Fruit fly (Drosophila melanogaster) whole organism, wandering third instar larva: ENCODE measurements around the gene CG42481.

Experiments
- CG32264 ChIP-seq: fragments of 200-800 bp; sonication (Bioruptor generic); optimal IDR thresholded peaks from 2 replicates; lab custom pipeline; 2016; ENCODE audit warnings: missing biosample characterization, missing genetic modification characterization
- CG9705 ChIP-seq: fragments of 200-800 bp; sonication (Bioruptor generic); optimal IDR thresholded peaks from 2 replicates; lab custom pipeline; 2018; ENCODE audit warnings: missing biosample characterization, mild to moderate bottlenecking, missing genetic modification characterization
- Dif ChIP-seq: fragments of 200-275, 200-300 bp; sonication (Bioruptor generic); optimal IDR thresholded peaks from 2 replicates; lab custom pipeline; 2018; ENCODE audit warnings: missing biosample characterization, missing genetic modification characterization; ENCODE audit not compliant: partially characterized antibody
- GATAd ChIP-seq: sonication (Bioruptor generic); optimal IDR thresholded peaks from 2 replicates; lab custom pipeline; 2016; ENCODE audit warnings: missing biosample characterization, missing genetic modification characterization
- HLH106 ChIP-seq: fragments of 200-800 bp; optimal IDR thresholded peaks from 3 replicates; lab custom pipeline; 2019; ENCODE audit warnings: missing biosample characterization, mild to moderate bottlenecking, missing genetic modification characterization, moderate library complexity
- Hnf4 ChIP-seq: fragments of 200-800 bp; sonication (Bioruptor generic); optimal IDR thresholded peaks from 2 replicates; lab custom pipeline; 2016; ENCODE audit warnings: missing biosample characterization, mild to moderate bottlenecking, missing genetic modification characterization
- Hr78 ChIP-seq: fragments of >200 bp; optimal IDR thresholded peaks from 2 replicates; lab custom pipeline; 2017; ENCODE audit warnings: missing biosample characterization, missing genetic modification characterization
- Hr83 ChIP-seq: fragments of 200-300 bp; sonication (Bioruptor generic); optimal IDR thresholded peaks from 2 replicates; lab custom pipeline; 2016; ENCODE audit warnings: missing biosample characterization, mild to moderate bottlenecking, missing genetic modification characterization, moderate library complexity; ENCODE audit not compliant: poor library complexity, severe bottlenecking
- Jra ChIP-seq: sonication (Bioruptor generic); optimal IDR thresholded peaks from 2 replicates; lab custom pipeline; 2016; ENCODE audit warnings: missing biosample characterization, missing genetic modification characterization
- Mio ChIP-seq: sonication (Bioruptor generic); optimal IDR thresholded peaks from 2 replicates; lab custom pipeline; 2016; ENCODE audit warnings: missing biosample characterization, missing genetic modification characterization
- Myc ChIP-seq: fragments of >200 bp; optimal IDR thresholded peaks from 2 replicates; lab custom pipeline; 2017
- N ChIP-seq: fragments of >200 bp; optimal IDR thresholded peaks from 2 replicates; lab custom pipeline; 2018; ENCODE audit warnings: missing biosample characterization, missing external identifiers, missing genetic modification characterization
- OdsH ChIP-seq: fragments of 200-800 bp; sonication (Bioruptor generic); optimal IDR thresholded peaks from 2 replicates; lab custom pipeline; 2016; ENCODE audit warnings: missing biosample characterization, mild to moderate bottlenecking, missing genetic modification characterization
- Rel ChIP-seq, 2 experiments: fragments of 200-800 bp; sonication (Bioruptor generic) in 1 of 2; optimal IDR thresholded peaks; 2 replicates in 1 of 2; 3 replicates in 1 of 2; lab custom pipeline; 2016 to 2019; ENCODE audit warnings: mild to moderate bottlenecking in 2 of 2, missing biosample characterization in 2 of 2, missing genetic modification characterization in 2 of 2, moderate library complexity in 1 of 2
- Sp1 ChIP-seq: fragments of 200-800 bp; sonication (Bioruptor generic); optimal IDR thresholded peaks from 3 replicates; lab custom pipeline; 2019; ENCODE audit warnings: missing biosample characterization, mild to moderate bottlenecking, missing genetic modification characterization, moderate library complexity
- Vsx2 ChIP-seq: fragments of 200-300, 225-300 bp; sonication (Bioruptor generic); optimal IDR thresholded peaks from 2 replicates; lab custom pipeline; 2018; ENCODE audit warnings: missing biosample characterization, missing genetic modification characterization; ENCODE audit not compliant: partially characterized antibody
- br ChIP-seq: fragments of 200-800 bp; sonication (Bioruptor generic); optimal IDR thresholded peaks from 2 replicates; lab custom pipeline; 2016; ENCODE audit warnings: missing biosample characterization, missing genetic modification characterization
- brk ChIP-seq: fragments of 200-800 bp; sonication (Bioruptor generic); optimal IDR thresholded peaks from 2 replicates; lab custom pipeline; 2016; ENCODE audit warnings: missing biosample characterization, mild to moderate bottlenecking, missing genetic modification characterization
- dl ChIP-seq, 2 experiments: fragments of 175-275, 200-275 bp in 1 of 2; fragments of 200-275 bp in 1 of 2; sonication (Bioruptor generic); optimal IDR thresholded peaks; lab custom pipeline; 2018; ENCODE audit warnings: mild to moderate bottlenecking in 2 of 2, missing biosample characterization in 2 of 2, missing genetic modification characterization in 2 of 2, moderate library complexity in 2 of 2; ENCODE audit not compliant: partially characterized antibody in 2 of 2, insufficient read depth in 1 of 2
- dmrt93B ChIP-seq: fragments of 200-800 bp; sonication (Bioruptor generic); optimal IDR thresholded peaks from 2 replicates; lab custom pipeline; 2018; ENCODE audit warnings: missing biosample characterization, mild to moderate bottlenecking, missing genetic modification characterization
- dsf ChIP-seq: sonication (Bioruptor generic); optimal IDR thresholded peaks from 2 replicates; lab custom pipeline; 2016; ENCODE audit warnings: missing biosample characterization, missing genetic modification characterization, borderline replicate concordance
- ey ChIP-seq: fragments of 200-800 bp; sonication (Bioruptor generic); optimal IDR thresholded peaks from 2 replicates; lab custom pipeline; 2016; ENCODE audit warnings: missing biosample characterization, missing genetic modification characterization
- foxo ChIP-seq, 2 experiments: fragments of 200-800 bp; sonication (Bioruptor generic); optimal IDR thresholded peaks; 2 replicates in 1 of 2; 3 replicates in 1 of 2; lab custom pipeline; 2016 to 2017; ENCODE audit warnings: missing biosample characterization in 2 of 2, missing genetic modification characterization in 2 of 2
- h ChIP-seq: fragments of 200-800 bp; sonication (Bioruptor generic); optimal IDR thresholded peaks from 3 replicates; lab custom pipeline; 2016; ENCODE audit warnings: missing biosample characterization, mild to moderate bottlenecking, missing genetic modification characterization
- jim ChIP-seq: fragments of 175-275, 200-325 bp; sonication (Bioruptor generic); optimal IDR thresholded peaks from 2 replicates; lab custom pipeline; 2016; ENCODE audit warnings: missing biosample characterization, mild to moderate bottlenecking, missing genetic modification characterization
- lola ChIP-seq: fragments of >200 bp; optimal IDR thresholded peaks from 2 replicates; lab custom pipeline; 2017; ENCODE audit warnings: missing biosample characterization, missing genetic modification characterization
- pan ChIP-seq: fragments of >200 bp; optimal IDR thresholded peaks from 2 replicates; lab custom pipeline; 2017
- rgr ChIP-seq: fragments of 200-800 bp; sonication (Bioruptor generic); optimal IDR thresholded peaks from 3 replicates; lab custom pipeline; 2016; ENCODE audit warnings: missing biosample characterization, mild to moderate bottlenecking, missing genetic modification characterization
- sage ChIP-seq: fragments of 200-800 bp; sonication (Bioruptor generic); optimal IDR thresholded peaks from 2 replicates; lab custom pipeline; 2016; ENCODE audit warnings: missing biosample characterization, mild to moderate bottlenecking, missing genetic modification characterization
- sv ChIP-seq: fragments of 200-800 bp; sonication (Bioruptor generic); optimal IDR thresholded peaks from 3 replicates; lab custom pipeline; 2016; ENCODE audit warnings: missing biosample characterization, missing genetic modification characterization
- tai ChIP-seq: sonication (Bioruptor generic); optimal IDR thresholded peaks from 2 replicates; lab custom pipeline; 2016; ENCODE audit warnings: missing biosample characterization, missing genetic modification characterization
- usp ChIP-seq: fragments of >200 bp; optimal IDR thresholded peaks from 2 replicates; lab custom pipeline; 2017; ENCODE audit warnings: missing biosample characterization, missing genetic modification characterization
- woc ChIP-seq: sonication (Bioruptor generic); optimal IDR thresholded peaks from 2 replicates; lab custom pipeline; 2016; ENCODE audit warnings: missing biosample characterization, mild to moderate bottlenecking, missing genetic modification characterization

Gene CG42481

dm6 chr3L:13298923-13299322 is at the start of gene CG42481:
CG42481 (minus strand) TSS chr3L:13299023.
- TF ChIP-seq usp (GFP tag; lab: Kevin White, UChicago) (no peak), dl (GFP tag; optimal IDR thresholded peaks at IDR 0.05; lab: Kevin White, UChicago; ENCODE audit: insufficient read depth in 1 of 2, partially characterized antibody in 2 of 2) (no peak), rgr (GFP tag; lab: Kevin White, UChicago) (no peak), brk (GFP tag; lab: Kevin White, UChicago) (no peak)
- TF ChIP-seq, all 38 proteins: peak for 0

dm6 chr3L:13328835-13329234 is 30.0 kb upstream of the CG42481 start, which contains the start of gene CG14113:
CG14113 (plus strand) TSS chr3L:13329135.
- TF ChIP-seq lola (GFP tag; lab: Kevin White, UChicago) (no peak), Dif (GFP tag; lab: Kevin White, UChicago) (no peak), usp (GFP tag; lab: Kevin White, UChicago) (no peak), h (GFP tag; lab: Kevin White, UChicago) (no peak), brk (GFP tag; lab: Kevin White, UChicago) (no peak), HLH106 (tag; lab: Kevin White, UChicago) (no peak), woc (GFP tag; lab: Kevin White, UChicago) (no peak), Sp1 (GFP tag; lab: Kevin White, UChicago) (no peak), CG9705 (GFP tag; lab: Kevin White, UChicago) (no peak)

- TF ChIP-seq Sp1 (GFP tag; lab: Kevin White, UChicago): no peak
- no peak for TF ChIP-seq foxo (GFP tag; optimal IDR thresholded peaks at IDR 0.05; lab: Kevin White, UChicago)
- no peak for TF ChIP-seq Hr78
- no peak for TF ChIP-seq ey (GFP tag; lab: Kevin White, UChicago)
- no peak for TF ChIP-seq CG32264
- no peak for TF ChIP-seq pan (lab: Kevin White, UChicago)
- TF ChIP-seq jim (GFP tag; lab: Kevin White, UChicago): no peak
- no peak for TF ChIP-seq usp (GFP tag; lab: Kevin White, UChicago)
- no peak for TF ChIP-seq lola (GFP tag; lab: Kevin White, UChicago)
- no peak for TF ChIP-seq Dif (GFP tag; lab: Kevin White, UChicago)
- TF ChIP-seq dmrt93B (GFP tag; lab: Kevin White, UChicago): no peak
- TF ChIP-seq CG9705 (GFP tag; lab: Kevin White, UChicago): no peak
- no peak for TF ChIP-seq dl (GFP tag; optimal IDR thresholded peaks at IDR 0.05; lab: Kevin White, UChicago; ENCODE audit: insufficient read depth in 1 of 2, partially characterized antibody in 2 of 2)
- TF ChIP-seq Myc (lab: Kevin White, UChicago): no peak
- TF ChIP-seq rgr (GFP tag; lab: Kevin White, UChicago): no peak
Observed at dm6 chr3L:13312250-13312649, 13.4 kb upstream of the CG42481 start.

- no peak for TF ChIP-seq woc (GFP tag; lab: Kevin White, UChicago)
- no peak for TF ChIP-seq GATAd (GFP tag; lab: Kevin White, UChicago)
- TF ChIP-seq foxo (GFP tag; optimal IDR thresholded peaks at IDR 0.05; lab: Kevin White, UChicago): no peak
- peak; percentile 67 for TF ChIP-seq Myc (lab: Kevin White, UChicago)
- no peak for TF ChIP-seq pan (lab: Kevin White, UChicago)
- peak; percentile 32 for TF ChIP-seq Vsx2
Observed at dm6 chr3L:13301787-13302186, 3.0 kb upstream of the CG42481 start.

- TF ChIP-seq pan (lab: Kevin White, UChicago): no peak
- TF ChIP-seq br (GFP tag; lab: Kevin White, UChicago): no peak
Observed at dm6 chr3L:13301335-13301734, 2.5 kb upstream of the CG42481 start, which contains the start of gene SP. SP (plus strand) TSS chr3L:13301635.

dm6 chr3L:13300052-13300451 is 1.2 kb upstream of the CG42481 start, which contains the start of gene CG43147:
CG43147 (minus strand) TSS chr3L:13300152.
- TF ChIP-seq Jra (no peak), woc (GFP tag; lab: Kevin White, UChicago) (no peak), GATAd (GFP tag; lab: Kevin White, UChicago) (no peak), sage (GFP tag; lab: Kevin White, UChicago) (no peak), Myc (lab: Kevin White, UChicago) (no peak), foxo (GFP tag; optimal IDR thresholded peaks at IDR 0.05; lab: Kevin White, UChicago) (no peak), HLH106 (tag; lab: Kevin White, UChicago) (no peak), Mio (no peak)

dm6 chr3L:13296760-13297159 is 2.1 kb downstream of the CG42481 start, which contains the start of gene Sfp70A4:
Sfp70A4 (minus strand) TSS chr3L:13296860.
- TF ChIP-seq sage (GFP tag; lab: Kevin White, UChicago) (no peak), dsf (GFP tag; lab: Kevin White, UChicago) (no peak), pan (lab: Kevin White, UChicago) (no peak), sv (GFP tag; lab: Kevin White, UChicago) (no peak), Mio (no peak), foxo (GFP tag; optimal IDR thresholded peaks at IDR 0.05; lab: Kevin White, UChicago) (no peak), CG32264 (no peak), Myc (lab: Kevin White, UChicago) (no peak), Hr83 (GFP tag; lab: Kevin White, UChicago) (no peak), Hnf4 (GFP tag; lab: Kevin White, UChicago) (no peak), usp (GFP tag; lab: Kevin White, UChicago) (no peak), HLH106 (tag; lab: Kevin White, UChicago) (no peak), OdsH (GFP tag; lab: Kevin White, UChicago) (no peak), CG9705 (GFP tag; lab: Kevin White, UChicago) (no peak), Rel (GFP tag; optimal IDR thresholded peaks at IDR 0.05; lab: Kevin White, UChicago) (no peak), Rel (tag; optimal IDR thresholded peaks at IDR 0.05; lab: Kevin White, UChicago) (no peak), N (GFP tag; lab: Kevin White, UChicago) (no peak), lola (GFP tag; lab: Kevin White, UChicago) (no peak), tai (GFP tag; lab: Kevin White, UChicago) (no peak), GATAd (GFP tag; lab: Kevin White, UChicago) (no peak), jim (GFP tag; lab: Kevin White, UChicago) (no peak)
